Worm (Caenorhabditis elegans) whole organism, L2 larva: ENCODE measurements around the gene ced-5.

Experiments used
- alr-1 ChIP-seq: fragments of 150-350 bp; optimal IDR thresholded peaks from 2 replicates; lab custom pipeline; 2014; ENCODE audit warnings: missing biosample characterization, missing genetic modification characterization
- lin-39 ChIP-seq: fragments of 150-350 bp; optimal IDR thresholded peaks from 2 replicates; lab custom pipeline; 2014; ENCODE audit warnings: missing biosample characterization, missing genetic modification reagents, missing genetic modification characterization
- lsy-2 ChIP-seq, 2 experiments: fragments of 150-350 bp in 1 of 2; sonication (generic microtip) in 1 of 2; optimal IDR thresholded peaks; 2 replicates each; lab custom pipeline; 2014 to 2017; ENCODE audit warnings: missing biosample characterization in 2 of 2, missing genetic modification characterization in 2 of 2
- nhr-6 ChIP-seq: fragments of 150-350 bp; optimal IDR thresholded peaks from 2 replicates; lab custom pipeline; 2014; ENCODE audit warnings: missing biosample characterization, missing genetic modification characterization
- unc-62 ChIP-seq: fragments of 150-350 bp; optimal IDR thresholded peaks from 2 replicates; lab custom pipeline; 2014; ENCODE audit warnings: missing biosample characterization, missing genetic modification reagents, missing genetic modification characterization
- ztf-11 ChIP-seq: sonication (generic microtip); optimal IDR thresholded peaks from 2 replicates; lab custom pipeline; 2017; ENCODE audit warnings: missing biosample characterization, missing genetic modification characterization

DNA sequence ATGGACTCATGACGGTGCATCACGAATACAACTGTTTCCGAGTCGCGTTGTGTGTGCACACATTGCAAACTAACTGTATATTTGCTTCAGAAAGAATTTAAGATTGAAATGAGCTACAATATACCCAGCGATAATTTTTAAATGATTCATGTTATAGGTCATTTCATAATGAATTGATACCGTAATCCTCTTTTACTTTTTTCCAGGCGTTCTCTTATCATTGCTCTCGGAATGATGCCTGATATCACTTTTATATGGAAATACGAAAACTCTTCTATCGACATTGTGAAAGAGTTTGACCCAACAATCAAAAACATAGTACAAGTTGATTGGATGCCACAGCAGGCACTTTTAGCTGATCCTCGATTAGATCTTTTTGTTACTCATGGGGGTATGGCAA lies 17.5 kb upstream of the ced-5 start:
- no peak for TF ChIP-seq lin-39 (tag; lab: Kevin White, UChicago)
- TF ChIP-seq nhr-6 (tag; lab: Kevin White, UChicago): no peak
- no peak for TF ChIP-seq lsy-2 (tag; optimal IDR thresholded peaks at IDR 0.05; lab: Kevin White, UChicago)
- TF ChIP-seq alr-1: no peak
- TF ChIP-seq unc-62 (GFP tag; lab: Kevin White, UChicago): no peak
- no peak for TF ChIP-seq ztf-11 (tag; lab: Kevin White, UChicago)
